Fruit fly (Drosophila melanogaster) whole organism, embryonic: Measurements from ENCODE around the gene Trax.

ENCODE experiments used
- Atf-2 ChIP-seq: fragments of 200-800 bp; sonication (Bioruptor generic); optimal IDR thresholded peaks from 2 replicates; lab custom pipeline; 2016; ENCODE audit warnings: missing biosample characterization, missing genetic modification characterization
- B-H2 ChIP-seq: fragments of 200-800 bp; sonication (Bioruptor generic); optimal IDR thresholded peaks from 2 replicates; lab custom pipeline; 2018; ENCODE audit warnings: missing biosample characterization, mild to moderate bottlenecking, missing genetic modification characterization
- C15 ChIP-seq: fragments of 200-800 bp; sonication (Bioruptor generic); IDR thresholded peaks from 3 replicates; pipeline ENCODE4 v1.3.6; 2022; ENCODE audit warnings: missing biosample characterization, missing genetic modification characterization
- CG15696 ChIP-seq: fragments of 200-800 bp; sonication (Bioruptor generic); optimal IDR thresholded peaks from 2 replicates; lab custom pipeline; 2019; ENCODE audit warnings: missing biosample characterization, mild to moderate bottlenecking, missing genetic modification characterization, moderate library complexity
- CG17361 ChIP-seq: fragments of 200-800 bp; sonication (Bioruptor generic); IDR thresholded peaks from 3 replicates; pipeline ENCODE4 v1.3.6; 2022; ENCODE audit warnings: missing biosample characterization, missing genetic modification characterization
- CG2678 ChIP-seq: fragments of 200-800 bp; sonication (Bioruptor generic); optimal IDR thresholded peaks from 3 replicates; lab custom pipeline; 2019; ENCODE audit warnings: missing biosample characterization, mild to moderate bottlenecking, missing genetic modification characterization, moderate library complexity
- CG4360 ChIP-seq: fragments of 200-800 bp; sonication (Bioruptor generic); IDR thresholded peaks from 2 replicates; pipeline ENCODE4 v1.3.6; 2022; ENCODE audit warnings: missing biosample characterization, missing genetic modification characterization
- CG5245 ChIP-seq: fragments of 200-800 bp; sonication (Bioruptor generic); optimal IDR thresholded peaks from 3 replicates; lab custom pipeline; 2016; ENCODE audit warnings: missing biosample characterization, missing genetic modification characterization
- CG8359 ChIP-seq: fragments of 200-800 bp; sonication (Bioruptor generic); optimal IDR thresholded peaks from 2 replicates; lab custom pipeline; 2017; ENCODE audit warnings: missing biosample characterization, mild to moderate bottlenecking, missing genetic modification characterization, borderline replicate concordance
- CG9727 ChIP-seq: fragments of 200-800 bp; sonication (Bioruptor generic); optimal IDR thresholded peaks from 3 replicates; lab custom pipeline; 2017; ENCODE audit warnings: missing biosample characterization, mild to moderate bottlenecking, missing genetic modification characterization
- Dek ChIP-seq: fragments of 200-800 bp; sonication (Bioruptor generic); optimal IDR thresholded peaks from 3 replicates; lab custom pipeline; 2019; ENCODE audit warnings: missing biosample characterization, mild to moderate bottlenecking, missing genetic modification characterization, moderate library complexity
- Dip2 ChIP-seq: fragments of 200-800 bp; sonication (Bioruptor generic); IDR thresholded peaks from 2 replicates; pipeline ENCODE4 v1.3.6; 2022; ENCODE audit warnings: missing biosample characterization, missing genetic modification characterization
- Doc2 ChIP-seq: fragments of 200-800 bp; sonication (Bioruptor generic); IDR thresholded peaks from 2 replicates; pipeline ENCODE4 v1.3.6; 2022; ENCODE audit warnings: missing biosample characterization, missing genetic modification characterization
- ERR ChIP-seq: fragments of 200-800 bp; sonication (Bioruptor generic); optimal IDR thresholded peaks from 2 replicates; lab custom pipeline; 2016; ENCODE audit warnings: missing biosample characterization, missing genetic modification characterization
- H2.0 ChIP-seq: fragments of 200-800 bp; sonication (Bioruptor generic); IDR thresholded peaks from 2 replicates; pipeline ENCODE4 v1.3.6; 2022; ENCODE audit warnings: missing biosample characterization, missing genetic modification characterization
- HLHmδ ChIP-seq: fragments of 200-800 bp; sonication (Bioruptor generic); optimal IDR thresholded peaks from 2 replicates; lab custom pipeline; 2018; ENCODE audit warnings: missing biosample characterization, mild to moderate bottlenecking, missing genetic modification characterization, moderate library complexity
- MESR4 ChIP-seq: fragments of 200-800 bp; sonication (Bioruptor generic); optimal IDR thresholded peaks from 2 replicates; lab custom pipeline; 2018; ENCODE audit warnings: missing biosample characterization, mild to moderate bottlenecking, missing genetic modification characterization, moderate library complexity
- MTF-1 ChIP-seq: fragments of 200-800 bp; sonication (Bioruptor generic); optimal IDR thresholded peaks from 2 replicates; lab custom pipeline; 2018; ENCODE audit warnings: missing biosample characterization, mild to moderate bottlenecking, missing genetic modification characterization, borderline replicate concordance
- Oaz ChIP-seq: fragments of 200-800 bp; sonication (Bioruptor generic); IDR thresholded peaks from 2 replicates; pipeline ENCODE4 v1.3.6; 2022; ENCODE audit warnings: missing biosample characterization, missing genetic modification characterization
- Poxn ChIP-seq: fragments of 200-800 bp; sonication (Bioruptor generic); IDR thresholded peaks from 2 replicates; pipeline ENCODE4 v1.3.6; 2022; ENCODE audit warnings: missing biosample characterization, missing genetic modification characterization
- Rx ChIP-seq: fragments of 200-800 bp; sonication (Bioruptor generic); IDR thresholded peaks from 2 replicates; pipeline ENCODE4 v1.3.6; 2022; ENCODE audit warnings: missing biosample characterization, missing genetic modification characterization
- Scr ChIP-seq: fragments of 200-800 bp; sonication (Bioruptor generic); IDR thresholded peaks from 2 replicates; pipeline ENCODE4 v1.3.6; 2022; ENCODE audit warnings: missing biosample characterization, missing genetic modification characterization; ENCODE audit not compliant: partially characterized antibody
- Sin3A ChIP-seq: fragments of >200 bp; optimal IDR thresholded peaks from 2 replicates; lab custom pipeline; 2018
- Taf1 ChIP-seq: fragments of 200-800 bp; sonication (Bioruptor generic); IDR thresholded peaks from 2 replicates; pipeline ENCODE4 v1.3.6; 2022; ENCODE audit warnings: missing biosample characterization, missing genetic modification characterization
- YL-1 ChIP-seq: fragments of 200-800 bp; sonication (Bioruptor generic); optimal IDR thresholded peaks from 3 replicates; lab custom pipeline; 2017; ENCODE audit warnings: missing biosample characterization, mild to moderate bottlenecking, missing genetic modification characterization
- bowl ChIP-seq: fragments of 200-800 bp; sonication (Bioruptor generic); IDR thresholded peaks from 2 replicates; pipeline ENCODE4 v1.3.6; 2022; ENCODE audit warnings: missing biosample characterization, missing genetic modification characterization
- caup ChIP-seq: fragments of 200-800 bp; sonication (Bioruptor generic); optimal IDR thresholded peaks from 3 replicates; lab custom pipeline; 2017; ENCODE audit warnings: missing biosample characterization, mild to moderate bottlenecking, missing genetic modification characterization, moderate library complexity; ENCODE audit not compliant: severe bottlenecking
- cg ChIP-seq: fragments of 200-800 bp; sonication (Bioruptor generic); optimal IDR thresholded peaks from 3 replicates; lab custom pipeline; 2019; ENCODE audit warnings: missing biosample characterization, mild to moderate bottlenecking, missing genetic modification characterization, moderate library complexity
- crp ChIP-seq, 2 experiments: fragments of 200-800 bp; sonication (Bioruptor generic); optimal IDR thresholded peaks; 2 replicates in 1 of 2; 3 replicates in 1 of 2; lab custom pipeline; 2017; ENCODE audit warnings: missing biosample characterization in 2 of 2, missing genetic modification characterization in 2 of 2, mild to moderate bottlenecking in 1 of 2, moderate library complexity in 1 of 2
- cwo ChIP-seq: fragments of 200-800 bp; sonication (Bioruptor generic); optimal IDR thresholded peaks from 3 replicates; lab custom pipeline; 2017; ENCODE audit warnings: missing biosample characterization, missing genetic modification characterization, mild to moderate bottlenecking, moderate library complexity, missing genetic modification reagents
- dan ChIP-seq: fragments of 200-800 bp; sonication (Bioruptor generic); IDR thresholded peaks from 2 replicates; pipeline ENCODE4 v1.3.6; 2022; ENCODE audit warnings: missing biosample characterization, missing genetic modification characterization
- ems ChIP-seq: fragments of 200-800 bp; sonication (Bioruptor generic); optimal IDR thresholded peaks from 3 replicates; lab custom pipeline; 2016; ENCODE audit warnings: missing biosample characterization, missing genetic modification characterization
- esg ChIP-seq: fragments of 200-800 bp; sonication (Bioruptor generic); conservative IDR thresholded peaks from 2 replicates; pipeline ENCODE4 v1.3.6; 2022; ENCODE audit warnings: missing biosample characterization, missing genetic modification characterization
- eve ChIP-seq, 2 experiments: fragments of >200 bp; optimal IDR thresholded peaks; 2 replicates each; lab custom pipeline; 2017; ENCODE audit warnings: missing biosample characterization in 2 of 2, missing genetic modification characterization in 2 of 2
- fd3F ChIP-seq: fragments of 200-800 bp; sonication (Bioruptor generic); optimal IDR thresholded peaks from 2 replicates; lab custom pipeline; 2018; ENCODE audit warnings: missing biosample characterization, mild to moderate bottlenecking, missing genetic modification characterization, moderate library complexity
- gt ChIP-seq: fragments of 200-800 bp; sonication (Bioruptor generic); IDR thresholded peaks from 2 replicates; pipeline ENCODE4 v1.3.6; 2022; ENCODE audit warnings: missing biosample characterization, missing genetic modification characterization
- maf-S ChIP-seq: fragments of 200-800 bp; sonication (Bioruptor generic); optimal IDR thresholded peaks from 2 replicates; lab custom pipeline; 2016; ENCODE audit warnings: missing biosample characterization, missing genetic modification characterization
- oc ChIP-seq: fragments of 200-800 bp; sonication (Bioruptor generic); optimal IDR thresholded peaks from 2 replicates; lab custom pipeline; 2018; ENCODE audit warnings: missing biosample characterization, mild to moderate bottlenecking, missing genetic modification characterization, moderate library complexity
- peb ChIP-seq: fragments of 200-800 bp; sonication (Bioruptor generic); IDR thresholded peaks from 2 replicates; pipeline ENCODE4 v1.3.6; 2022; ENCODE audit warnings: missing biosample characterization, missing genetic modification characterization
- pfk ChIP-seq: fragments of 200-800 bp; sonication (Bioruptor generic); optimal IDR thresholded peaks from 2 replicates; lab custom pipeline; 2018; ENCODE audit warnings: missing biosample characterization, mild to moderate bottlenecking, missing genetic modification characterization, moderate library complexity
- schlank ChIP-seq: fragments of 200-800 bp; sonication (Bioruptor generic); optimal IDR thresholded peaks from 2 replicates; lab custom pipeline; 2018; ENCODE audit warnings: missing biosample characterization, mild to moderate bottlenecking, missing genetic modification characterization
- sd ChIP-seq: fragments of 200-800 bp; sonication (Bioruptor generic); optimal IDR thresholded peaks from 3 replicates; lab custom pipeline; 2018; ENCODE audit warnings: missing biosample characterization, mild to moderate bottlenecking, missing genetic modification characterization, moderate library complexity
- sna ChIP-seq: fragments of 200-800 bp; sonication (Bioruptor generic); IDR thresholded peaks from 2 replicates; pipeline ENCODE4 v1.3.6; 2022; ENCODE audit warnings: missing biosample characterization, missing genetic modification characterization; ENCODE audit not compliant: partially characterized antibody
- stwl ChIP-seq: fragments of 200-800 bp; sonication (Bioruptor generic); optimal IDR thresholded peaks from 3 replicates; lab custom pipeline; 2018; ENCODE audit warnings: missing biosample characterization, mild to moderate bottlenecking, missing genetic modification characterization, moderate library complexity
- sug ChIP-seq: fragments of 200-800 bp; optimal IDR thresholded peaks from 2 replicates; lab custom pipeline; 2019; ENCODE audit warnings: missing biosample characterization, mild to moderate bottlenecking, missing genetic modification characterization, moderate library complexity
- tap ChIP-seq: fragments of 200-800 bp; optimal IDR thresholded peaks from 3 replicates; lab custom pipeline; 2019; ENCODE audit warnings: missing biosample characterization, mild to moderate bottlenecking, missing genetic modification characterization, moderate library complexity
- toy ChIP-seq: fragments of 200-800 bp; sonication (Bioruptor generic); IDR thresholded peaks from 2 replicates; pipeline ENCODE4 v1.3.6; 2022; ENCODE audit warnings: missing biosample characterization, missing genetic modification characterization
- vfl ChIP-seq: fragments of 200-800 bp; sonication (Bioruptor generic); optimal IDR thresholded peaks from 2 replicates; lab custom pipeline; 2016; ENCODE audit warnings: missing biosample characterization, missing genetic modification characterization
- wdn ChIP-seq: fragments of 200-800 bp; sonication (Bioruptor generic); IDR thresholded peaks from 2 replicates; pipeline ENCODE4 v1.3.6; 2022; ENCODE audit warnings: missing biosample characterization, missing genetic modification characterization
- wek ChIP-seq: fragments of 200-800 bp; sonication (Bioruptor generic); optimal IDR thresholded peaks from 3 replicates; lab custom pipeline; 2018; ENCODE audit warnings: missing biosample characterization, mild to moderate bottlenecking, missing genetic modification characterization, moderate library complexity

Trax gene

dm6 chr3R:15342926-15343685 lies 18.4 kb upstream of the Trax start, which contains the start of gene Nagk (continued):
- peak; percentile 88 for TF ChIP-seq CG17361 (GFP tag; lab: Robert Waterston, UW)
- TF ChIP-seq Doc2: no peak
- TF ChIP-seq CG15696 (tag; lab: Kevin White, UChicago): no peak
- TF ChIP-seq toy (GFP tag; lab: Robert Waterston, UW): no peak
- TF ChIP-seq esg: 0 out of 2 replicates have a peak, but pooled peaks have one; percentile 21
- TF ChIP-seq crp (GFP tag; optimal IDR thresholded peaks at IDR 0.05; lab: Kevin White, UChicago): peak; percentile 1 to 85
- no peak for TF ChIP-seq bowl
- TF ChIP-seq CG4360 (GFP tag; lab: Robert Waterston, UW): no peak
- TF ChIP-seq YL-1: peak; percentile 16
- peak; percentile 16 for TF ChIP-seq CG5245 (GFP tag; lab: Kevin White, UChicago)
- TF ChIP-seq caup (GFP tag; lab: Kevin White, UChicago): peak; percentile 34
- no peak for TF ChIP-seq eve (GFP tag; optimal IDR thresholded peaks at IDR 0.05; lab: Kevin White, UChicago)
- no peak for TF ChIP-seq schlank (tag; lab: Kevin White, UChicago)
- peak; percentile 43 for TF ChIP-seq ems
- TF ChIP-seq dan (GFP tag; lab: Robert Waterston, UW): no peak
- no peak for TF ChIP-seq wdn (GFP tag; lab: Robert Waterston, UW)
- no peak for TF ChIP-seq Dip2 (GFP tag; lab: Robert Waterston, UW)
- no peak for TF ChIP-seq gt (GFP tag; lab: Robert Waterston, UW)
- peak; percentile 44; the same call in 1 of the 2 replicates for TF ChIP-seq H2.0 (GFP tag; lab: Robert Waterston, UW)
- no peak; the same call in 1 of the 2 replicates for TF ChIP-seq Rx (GFP tag; lab: Robert Waterston, UW)
- TF ChIP-seq sd (tag; lab: Kevin White, UChicago): no peak
- TF ChIP-seq Oaz (GFP tag; lab: Robert Waterston, UW): no peak
- TF ChIP-seq Taf1: no peak
- TF ChIP-seq B-H2 (GFP tag; lab: Kevin White, UChicago): peak; percentile 43
- TF ChIP-seq vfl (GFP tag; lab: Kevin White, UChicago): peak; percentile 33
- peak; percentile 30 for TF ChIP-seq maf-S (GFP tag; lab: Kevin White, UChicago)
- peak; percentile 69 for TF ChIP-seq Atf-2 (GFP tag; lab: Kevin White, UChicago)
- peak; percentile 13 for TF ChIP-seq wek (GFP tag; lab: Kevin White, UChicago)
- TF ChIP-seq tap: no peak
- no peak for TF ChIP-seq C15
- peak; percentile 79 for TF ChIP-seq CG2678 (tag; lab: Kevin White, UChicago)
- TF ChIP-seq peb: no peak
- peak; percentile 64 for TF ChIP-seq sug (tag; lab: Kevin White, UChicago)
- TF ChIP-seq MESR4: peak; percentile 56
- no peak for TF ChIP-seq pfk (GFP tag; lab: Kevin White, UChicago)
- no peak for TF ChIP-seq CG8359 (GFP tag; lab: Kevin White, UChicago)
- no peak for TF ChIP-seq Poxn (GFP tag; lab: Robert Waterston, UW)
- peak; percentile 56 for TF ChIP-seq cwo (GFP tag; lab: Kevin White, UChicago)
- TF ChIP-seq Sin3A (lab: Kevin White, UChicago): no peak
- no peak for TF ChIP-seq oc (tag; lab: Kevin White, UChicago)
- TF ChIP-seq cg (GFP tag; lab: Kevin White, UChicago): no peak
- no peak for TF ChIP-seq Scr
- TF ChIP-seq Dek (tag; lab: Kevin White, UChicago): peak; percentile 35
- no peak for TF ChIP-seq stwl (tag; lab: Kevin White, UChicago)
- TF ChIP-seq ERR (GFP tag; lab: Kevin White, UChicago): no peak
- TF ChIP-seq fd3F: peak; percentile 22
- no peak for TF ChIP-seq HLHmδ
- peak; percentile 84 for TF ChIP-seq CG9727 (GFP tag; lab: Kevin White, UChicago)
- TF ChIP-seq MTF-1 (GFP tag; lab: Kevin White, UChicago): peak; percentile 40
- TF ChIP-seq sna (GFP tag; lab: Robert Waterston, UW): no peak
